Fruit fly (Drosophila melanogaster): ENCODE results near the gene Ir85a.
A peak's percentile ranks its signal among the peaks of the same experiment; 100 is the strongest.

Ir85a gene

dm6 chr3R:8810397-8811184 lies 16.1 kb downstream of the Ir85a start (continued):
- TF ChIP-seq luna (GFP tag; optimal IDR thresholded peaks at IDR 0.05) (peak; percentile 14), sc (optimal IDR thresholded peaks at IDR 0.05) (no peak), sc (GFP tag; optimal IDR thresholded peaks at IDR 0.05) (peak; percentile 84), nmo (GFP tag; optimal IDR thresholded peaks at IDR 0.05) (peak; percentile 53), CG31441 (GFP tag; IDR thresholded peaks at IDR 0.05) (peak; percentile 14; the same call in 1 of the 2 replicates), CG12236 (GFP tag; optimal IDR thresholded peaks at IDR 0.05) (peak; percentile 88), CG9727 (GFP tag; optimal IDR thresholded peaks at IDR 0.05) (peak; percentile 77), gsb (GFP tag; IDR thresholded peaks at IDR 0.05) (peak; percentile 69), Camta (GFP tag; optimal IDR thresholded peaks at IDR 0.05) (peak; percentile 71), Tbp (GFP tag; optimal IDR thresholded peaks at IDR 0.05) (no peak), pb (GFP tag; optimal IDR thresholded peaks at IDR 0.05) (peak; percentile 36), z (GFP tag; IDR thresholded peaks at IDR 0.05) (peak; percentile 63; the same call in 1 of the 3 replicates), pfk (GFP tag; optimal IDR thresholded peaks at IDR 0.05) (peak; percentile 87), CG3281 (GFP tag; optimal IDR thresholded peaks at IDR 0.05) (peak; percentile 70), hb (GFP tag; IDR thresholded peaks at IDR 0.05; ENCODE audit: partially characterized antibody) (no peak), Sox100B (GFP tag; optimal IDR thresholded peaks at IDR 0.05) (peak; percentile 75), nerfin-2 (GFP tag; IDR thresholded peaks at IDR 0.05; ENCODE audit: partially characterized antibody) (no peak), NFAT (GFP tag; IDR thresholded peaks at IDR 0.05) (peak; percentile 47), ken (GFP tag; IDR thresholded peaks at IDR 0.05) (peak; percentile 55; the same call in 1 of the 3 replicates), CG17568 (GFP tag; optimal IDR thresholded peaks at IDR 0.05) (peak; percentile 96), pros (GFP tag; optimal IDR thresholded peaks at IDR 0.05) (peak; percentile 78), eyg (GFP tag; optimal IDR thresholded peaks at IDR 0.05) (peak; percentile 61), CG18599 (GFP tag; optimal IDR thresholded peaks at IDR 0.05) (peak; percentile 91), psq (GFP tag; optimal IDR thresholded peaks at IDR 0.05) (peak; percentile 71), CG11456 (GFP tag; IDR thresholded peaks at IDR 0.05) (0 out of 3 replicates have a peak, but pooled peaks have one; percentile 38), hbn (GFP tag; IDR thresholded peaks at IDR 0.05; ENCODE audit: partially characterized antibody) (no peak), Nf-YB (GFP tag; optimal IDR thresholded peaks at IDR 0.05) (peak; percentile 71), Rx (GFP tag; IDR thresholded peaks at IDR 0.05) (peak; percentile 66), CG15696 (tag; optimal IDR thresholded peaks at IDR 0.05) (peak; percentile 89), chm (GFP tag; IDR thresholded peaks at IDR 0.05) (peak; percentile 93), CG7372 (GFP tag; IDR thresholded peaks at IDR 0.05) (peak; percentile 52), Sox102F (GFP tag; optimal IDR thresholded peaks at IDR 0.05) (peak; percentile 66), CG15269 (tag; optimal IDR thresholded peaks at IDR 0.05) (peak; percentile 77), CG10147 (GFP tag; optimal IDR thresholded peaks at IDR 0.05) (peak; percentile 0), da (GFP tag; optimal IDR thresholded peaks at IDR 0.05) (peak; percentile 74), CG9437 (GFP tag; optimal IDR thresholded peaks at IDR 0.05) (peak; percentile 34), nom (GFP tag; optimal IDR thresholded peaks at IDR 0.05) (peak; percentile 84), Hmx (GFP tag; optimal IDR thresholded peaks at IDR 0.05) (no peak), Abd-B (GFP tag; optimal IDR thresholded peaks at IDR 0.05) (peak; percentile 72), Nf-YC (tag; optimal IDR thresholded peaks at IDR 0.05) (peak; percentile 67), CkIIα-i1 (GFP tag; IDR thresholded peaks at IDR 0.05) (no peak), cad (GFP tag; optimal IDR thresholded peaks at IDR 0.05) (no peak), HLH54F (GFP tag; optimal IDR thresholded peaks at IDR 0.05) (peak; percentile 59), CG32532 (GFP tag; IDR thresholded peaks at IDR 0.05) (peak; percentile 84), Myb (GFP tag; optimal IDR thresholded peaks at IDR 0.05) (peak; percentile 37), row (GFP tag; IDR thresholded peaks at IDR 0.05) (no peak; the same call in 2 of the 3 replicates), D19B (GFP tag; optimal IDR thresholded peaks at IDR 0.05) (no peak), Hr39 (optimal IDR thresholded peaks at IDR 0.05) (no peak), maf-S (GFP tag; optimal IDR thresholded peaks at IDR 0.05) (peak; percentile 47), Lhr (GFP tag; optimal IDR thresholded peaks at IDR 0.05) (peak; percentile 81)

Measured in whole organism, embryonic.